Worm (Caenorhabditis elegans): ENCODE results near the gene irld-26.

ce11 chrV:16183357-16183756 is 21.6 kb upstream of the irld-26 start, which contains the start of gene srz-14:
- TF ChIP-seq T26A8.4 (GFP tag; IDR thresholded peaks at IDR 0.05) (no peak), F26F4.8 (GFP tag; conservative IDR thresholded peaks at IDR 0.05) (no peak), fos-1 (tag; optimal IDR thresholded peaks at IDR 0.05) (no peak), ztf-7 (tag; optimal IDR thresholded peaks at IDR 0.05) (no peak), ama-1 (optimal IDR thresholded peaks at IDR 0.05) (no peak), pqm-1 (tag; optimal IDR thresholded peaks at IDR 0.05) (no peak), Y5F2A.4 (GFP tag; optimal IDR thresholded peaks at IDR 0.05) (no peak), tag-97 (GFP tag; IDR thresholded peaks at IDR 0.05) (no peak)

All from whole organism, L4 larva.